Fruit fly (Drosophila melanogaster): ENCODE measurements around the gene CG8028.

Gene CG8028

DNA sequence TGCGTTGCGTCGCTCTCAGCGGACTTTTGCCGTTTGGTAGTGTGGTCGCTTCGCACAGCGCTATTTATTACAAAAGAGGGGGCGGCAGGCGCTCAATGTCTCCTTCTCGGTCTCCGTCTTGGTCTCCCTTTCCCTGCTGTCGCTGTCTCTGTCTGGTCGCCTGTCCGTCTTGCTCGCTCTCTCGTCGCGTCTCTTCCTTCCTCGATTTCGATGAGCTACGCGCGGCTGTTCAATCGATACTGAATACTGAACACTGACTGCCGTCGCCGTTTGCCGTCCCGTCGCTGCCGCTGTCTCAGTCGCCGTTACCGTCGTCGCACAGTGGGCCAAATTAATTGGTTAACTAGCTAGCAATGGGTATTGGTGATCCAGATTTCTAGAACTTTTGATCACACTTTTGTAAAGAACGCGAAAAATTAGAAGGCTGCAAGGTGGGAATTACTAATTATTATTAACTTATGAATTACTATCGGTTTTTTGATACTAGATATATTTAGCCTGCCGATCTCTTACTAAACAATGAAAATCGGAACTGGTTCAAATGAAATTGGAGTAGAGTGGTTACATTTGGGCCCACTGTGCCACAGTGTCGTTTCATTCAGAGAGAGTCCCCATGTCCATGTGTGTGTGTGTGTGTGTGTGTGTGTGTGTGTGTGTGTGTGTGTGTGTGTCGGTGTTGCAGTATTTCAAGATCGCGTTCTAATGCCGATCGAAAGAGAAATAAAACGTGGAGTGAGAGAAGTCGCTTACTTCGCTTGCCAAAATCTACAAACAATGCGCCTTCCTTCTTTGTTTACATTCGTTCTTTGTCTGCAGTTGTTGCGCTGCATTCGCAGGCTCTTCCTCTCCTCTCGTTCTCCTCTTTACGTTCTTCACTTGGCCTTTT is 18.0 kb upstream of the CG8028 start, which contains the start of gene CG8034 (continued):
- peak; percentile 94 for TF ChIP-seq tx (GFP tag; optimal IDR thresholded peaks at IDR 0.05)
- TF ChIP-seq Usf (GFP tag; optimal IDR thresholded peaks at IDR 0.05) = peak; percentile 97
- peak; percentile 88 for TF ChIP-seq ac (GFP tag; optimal IDR thresholded peaks at IDR 0.05)
- TF ChIP-seq esg (GFP tag; conservative IDR thresholded peaks at IDR 0.05) = peak; percentile 95
- peak; percentile 95 for TF ChIP-seq Hr3 (GFP tag; optimal IDR thresholded peaks at IDR 0.05)
- TF ChIP-seq tap (tag; optimal IDR thresholded peaks at IDR 0.05) = peak; percentile 93
- peak; percentile 97 for TF ChIP-seq CG13296 (GFP tag; optimal IDR thresholded peaks at IDR 0.05)
- peak; percentile 95 for TF ChIP-seq tgo (GFP tag; IDR thresholded peaks at IDR 0.05)
- peak; percentile 97 for TF ChIP-seq CG13624 (GFP tag; optimal IDR thresholded peaks at IDR 0.05)
- peak; percentile 93 for TF ChIP-seq CG14014 (GFP tag; IDR thresholded peaks at IDR 0.05)
- peak; percentile 36; the same call in 1 of the 2 replicates for TF ChIP-seq Dref (GFP tag; IDR thresholded peaks at IDR 0.05)
- TF ChIP-seq vfl (GFP tag; optimal IDR thresholded peaks at IDR 0.05) = peak; percentile 95
- peak; percentile 96 for TF ChIP-seq odd (GFP tag; optimal IDR thresholded peaks at IDR 0.05)
- peak; percentile 82 for TF ChIP-seq Nf-YA (GFP tag; IDR thresholded peaks at IDR 0.05)
- peak; percentile 90 for TF ChIP-seq CG2889 (GFP tag; IDR thresholded peaks at IDR 0.05)
- peak; percentile 84 for TF ChIP-seq her (GFP tag; optimal IDR thresholded peaks at IDR 0.05)
- TF ChIP-seq CG9797 (GFP tag; optimal IDR thresholded peaks at IDR 0.05) = peak; percentile 61
- peak; percentile 76 for TF ChIP-seq CG17912 (GFP tag; optimal IDR thresholded peaks at IDR 0.05)
- TF ChIP-seq fu2 (GFP tag; optimal IDR thresholded peaks at IDR 0.05) = peak; percentile 93
- TF ChIP-seq hkb (optimal IDR thresholded peaks at IDR 0.05) = peak; percentile 46
- TF ChIP-seq hkb (GFP tag; IDR thresholded peaks at IDR 0.05) = peak; percentile 95
- TF ChIP-seq CG11398 (GFP tag; optimal IDR thresholded peaks at IDR 0.05) = peak; percentile 87
- TF ChIP-seq chm (GFP tag; IDR thresholded peaks at IDR 0.05) = peak; percentile 79
- TF ChIP-seq CG4854 (GFP tag; optimal IDR thresholded peaks at IDR 0.05) = peak; percentile 94
- peak; percentile 95 for TF ChIP-seq chn (GFP tag; optimal IDR thresholded peaks at IDR 0.05)
- peak; percentile 78 for TF ChIP-seq CG7928 (GFP tag; optimal IDR thresholded peaks at IDR 0.05)
- peak; percentile 92 for TF ChIP-seq CG8359 (GFP tag; optimal IDR thresholded peaks at IDR 0.05; ENCODE audit: borderline replicate concordance)
- TF ChIP-seq CG7372 (GFP tag; IDR thresholded peaks at IDR 0.05) = peak; percentile 97
- TF ChIP-seq crp (GFP tag; optimal IDR thresholded peaks at IDR 0.05) = peak in 1 of 2 experiments; percentile 68
- TF ChIP-seq Dp (GFP tag; optimal IDR thresholded peaks at IDR 0.05) = peak; percentile 8
- TF ChIP-seq mirr (GFP tag; optimal IDR thresholded peaks at IDR 0.05) = peak; percentile 92
- peak in 1 of 3 experiments; percentile 98 for TF ChIP-seq lola (GFP tag; optimal IDR thresholded peaks at IDR 0.05)
- peak; percentile 86 for TF ChIP-seq Nf-YB (GFP tag; optimal IDR thresholded peaks at IDR 0.05)
- TF ChIP-seq CG12744 (GFP tag; optimal IDR thresholded peaks at IDR 0.05) = peak; percentile 96
- TF ChIP-seq stwl (tag; optimal IDR thresholded peaks at IDR 0.05) = peak; percentile 26
- TF ChIP-seq Chrac-16 (GFP tag; optimal IDR thresholded peaks at IDR 0.05) = peak; percentile 97
- peak; percentile 97 for TF ChIP-seq dmrt11E (tag; optimal IDR thresholded peaks at IDR 0.05)
- TF ChIP-seq CG14860 (GFP tag; IDR thresholded peaks at IDR 0.05; ENCODE audit: partially characterized antibody) = no peak
- TF ChIP-seq CG15479 (GFP tag; optimal IDR thresholded peaks at IDR 0.05) = peak; percentile 39
- peak; percentile 96 for TF ChIP-seq CG15696 (tag; optimal IDR thresholded peaks at IDR 0.05)
- TF ChIP-seq ind (GFP tag; optimal IDR thresholded peaks at IDR 0.05) = peak; percentile 97
- TF ChIP-seq emc (GFP tag; optimal IDR thresholded peaks at IDR 0.05) = peak; percentile 90
- peak; percentile 89 for TF ChIP-seq Oaz (GFP tag; IDR thresholded peaks at IDR 0.05)
- TF ChIP-seq Max (GFP tag; optimal IDR thresholded peaks at IDR 0.05) = peak; percentile 93
- TF ChIP-seq CG6689 (GFP tag; IDR thresholded peaks at IDR 0.05) = peak; percentile 96
- TF ChIP-seq CG9437 (GFP tag; optimal IDR thresholded peaks at IDR 0.05) = peak; percentile 94
- TF ChIP-seq ftz-f1 (GFP tag; optimal IDR thresholded peaks at IDR 0.05) = peak; percentile 79
- peak; percentile 99 for TF ChIP-seq nmo (GFP tag; optimal IDR thresholded peaks at IDR 0.05)
- TF ChIP-seq grau (tag; optimal IDR thresholded peaks at IDR 0.05) = peak; percentile 97
